Worm (Caenorhabditis elegans): Measurements from ENCODE around the gene C55C3.7.

C55C3.7 gene

ce11 chrIV:5665353-5665918 lies 17.0 kb downstream of the C55C3.7 start (continued):
- TF ChIP-seq unc-130 (GFP tag; optimal IDR thresholded peaks at IDR 0.05) (no peak), nhr-11 (tag; optimal IDR thresholded peaks at IDR 0.05) (peak; percentile 69), sdz-12 (GFP tag; optimal IDR thresholded peaks at IDR 0.05) (no peak), tra-1 (GFP tag; IDR thresholded peaks at IDR 0.05) (no peak), lin-15B (tag; optimal IDR thresholded peaks at IDR 0.05) (no peak), lin-38 (GFP tag; IDR thresholded peaks at IDR 0.05) (no peak), skn-1 (tag; optimal IDR thresholded peaks at IDR 0.05) (no peak), F26F4.8 (GFP tag; conservative IDR thresholded peaks at IDR 0.05) (no peak), jun-1 (tag; optimal IDR thresholded peaks at IDR 0.05) (no peak), Y105C5A.15 (GFP tag; IDR thresholded peaks at IDR 0.05) (no peak), fos-1 (tag; optimal IDR thresholded peaks at IDR 0.05) (no peak), php-3 (GFP tag; IDR thresholded peaks at IDR 0.05) (no peak), mdl-1 (tag; optimal IDR thresholded peaks at IDR 0.05) (peak in 1 of 2 experiments; percentile 58), lim-7 (GFP tag; IDR thresholded peaks at IDR 0.05) (no peak; the same call in 1 of the 2 replicates), attf-4 (tag; optimal IDR thresholded peaks at IDR 0.05) (no peak), nhr-28 (tag; optimal IDR thresholded peaks at IDR 0.05) (peak; percentile 74), daf-19 (GFP tag; conservative IDR thresholded peaks at IDR 0.05) (no peak), nhr-48 (tag; optimal IDR thresholded peaks at IDR 0.05) (peak; percentile 9), zag-1 (tag; optimal IDR thresholded peaks at IDR 0.05) (no peak), ztf-7 (tag; optimal IDR thresholded peaks at IDR 0.05) (no peak), lsy-2 (tag; optimal IDR thresholded peaks at IDR 0.05) (peak in 1 of 2 experiments; percentile 59), zip-2 (tag; optimal IDR thresholded peaks at IDR 0.05) (no peak), dve-1 (tag; optimal IDR thresholded peaks at IDR 0.05; ENCODE audit: insufficient read depth) (peak; percentile 57), hmg-1.1 (GFP tag; IDR thresholded peaks at IDR 0.05) (peak; percentile 53; the same call in 1 of the 2 replicates), ztf-11 (tag; optimal IDR thresholded peaks at IDR 0.05) (no peak), unc-39 (tag; optimal IDR thresholded peaks at IDR 0.05) (no peak), nhr-41 (GFP tag; IDR thresholded peaks at IDR 0.05) (no peak), spr-3 (GFP tag; optimal IDR thresholded peaks at IDR 0.05) (no peak), rbr-2 (tag; optimal IDR thresholded peaks at IDR 0.05) (no peak), set-16 (GFP tag; IDR thresholded peaks at IDR 0.05) (no peak), aly-2 (tag; optimal IDR thresholded peaks at IDR 0.05) (no peak), F10B5.3 (tag; optimal IDR thresholded peaks at IDR 0.05) (no peak), ces-1 (GFP tag; optimal IDR thresholded peaks at IDR 0.05) (no peak), hif-1 (tag; optimal IDR thresholded peaks at IDR 0.05) (peak in 1 of 2 experiments; percentile 58), duxl-1 (tag; optimal IDR thresholded peaks at IDR 0.05; ENCODE audit: poor library complexity) (no peak), mdt-29 (GFP tag; IDR thresholded peaks at IDR 0.05) (0 out of 2 replicates have a peak, but pooled peaks have one; percentile 25), egl-27 (tag; optimal IDR thresholded peaks at IDR 0.05) (no peak), lin-29 (GFP tag; IDR thresholded peaks at IDR 0.05) (no peak), vab-7 (GFP tag; IDR thresholded peaks at IDR 0.05) (no peak), ceh-62 (tag; optimal IDR thresholded peaks at IDR 0.05) (no peak), dpl-1 (GFP tag; optimal IDR thresholded peaks at IDR 0.05) (no peak), saeg-2 (GFP tag; IDR thresholded peaks at IDR 0.05) (no peak), mes-2 (tag; optimal IDR thresholded peaks at IDR 0.05; ENCODE audit: poor library complexity, severe bottlenecking) (peak; percentile 37), pha-4 (GFP tag; IDR thresholded peaks at IDR 0.05) (no peak), pha-4 (tag; optimal IDR thresholded peaks at IDR 0.05) (no peak), fkh-10 (GFP tag; optimal IDR thresholded peaks at IDR 0.05) (no peak), daf-12 (tag; optimal IDR thresholded peaks at IDR 0.05) (no peak), unc-62 (GFP tag; optimal IDR thresholded peaks at IDR 0.05 in 1 of 2) (peak in 1 of 2 experiments; percentile 24), unc-62 (tag; optimal IDR thresholded peaks at IDR 0.05) (no peak), nhr-10 (tag; optimal IDR thresholded peaks at IDR 0.05) (no peak), nhr-102 (tag; optimal IDR thresholded peaks at IDR 0.05) (no peak), zfp-2 (tag; optimal IDR thresholded peaks at IDR 0.05) (no peak)

All from whole organism, L4 larva.